Worm (Caenorhabditis elegans) whole organism, midembryonic: ENCODE measurements around the gene gnrr-4.

Source experiments
- T22C8.4 ChIP-seq: fragments of 200-800 bp; sonication (Bioruptor generic); IDR thresholded peaks from 2 replicates; pipeline ENCODE4 v1.3.6; 2022; ENCODE audit warnings: missing genetic modification characterization, missing compliant biosample characterization
- cog-1 ChIP-seq: sonication (generic microtip); optimal IDR thresholded peaks from 2 replicates; lab custom pipeline; 2016; ENCODE audit warnings: missing genetic modification characterization, missing compliant biosample characterization
- flt-1 ChIP-seq: fragments of 200-800 bp; sonication (Bioruptor generic); IDR thresholded peaks from 2 replicates; pipeline ENCODE4 v1.3.6; 2022; ENCODE audit warnings: missing genetic modification characterization, missing compliant biosample characterization
- klf-2 ChIP-seq: fragments of 200-800 bp; sonication (Bioruptor generic); conservative IDR thresholded peaks from 2 replicates; pipeline ENCODE4 v1.3.6; 2022; ENCODE audit warnings: missing genetic modification reagents, missing genetic modification characterization, missing compliant biosample characterization
- med-1 ChIP-seq: sonication (generic microtip); optimal IDR thresholded peaks from 2 replicates; lab custom pipeline; 2017; ENCODE audit warnings: missing genetic modification characterization, mild to moderate bottlenecking, missing compliant biosample characterization, antibody characterized with exemption, missing genetic modification reagents; ENCODE audit not compliant: insufficient read depth
- ref-1 ChIP-seq: fragments of 200-800 bp; sonication (Bioruptor generic); conservative IDR thresholded peaks from 2 replicates; pipeline ENCODE4 v1.3.6; 2022; ENCODE audit warnings: missing genetic modification reagents, missing genetic modification characterization, missing compliant biosample characterization
- tab-1 ChIP-seq: fragments of 200-800 bp; sonication (Bioruptor generic); IDR thresholded peaks from 2 replicates; pipeline ENCODE4 v1.3.6; 2022; ENCODE audit warnings: missing genetic modification characterization, missing compliant biosample characterization
- ztf-23 ChIP-seq: fragments of 200-800 bp; sonication (Bioruptor generic); IDR thresholded peaks from 2 replicates; pipeline ENCODE4 v1.3.6; 2022; ENCODE audit warnings: missing genetic modification reagents, missing genetic modification characterization, missing compliant biosample characterization
- ztf-29 ChIP-seq: fragments of 200-800 bp; sonication (Bioruptor generic); IDR thresholded peaks from 2 replicates; pipeline ENCODE4 v1.3.6; 2022; ENCODE audit warnings: missing genetic modification reagents, missing genetic modification characterization, missing compliant biosample characterization

gnrr-4 gene

DNA sequence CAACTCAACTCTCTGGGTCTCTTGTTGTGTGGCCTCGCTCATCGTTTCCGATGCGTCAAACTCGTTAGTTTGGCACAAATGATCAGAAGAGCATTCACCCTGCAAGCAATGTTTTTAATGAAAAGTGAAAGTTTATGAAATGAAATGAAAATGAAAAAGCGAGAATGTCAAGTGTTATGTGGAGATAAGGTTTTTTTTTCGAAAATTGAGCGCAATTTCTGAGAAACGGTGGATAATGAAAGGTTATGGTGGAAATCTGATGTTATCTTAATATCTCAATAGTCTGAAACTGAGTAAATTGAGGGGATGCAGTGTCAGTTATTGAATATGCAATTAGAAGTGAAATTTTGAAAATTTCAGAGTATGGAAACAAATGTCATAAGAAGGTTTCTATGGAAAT lies at the start of gene gnrr-4:
Gene gnrr-4, minus strand, starts transcription at position 101 of the 400 bp plus-strand sequence.
- no peak for TF ChIP-seq ztf-23 (GFP tag; lab: Robert Waterston, UW)
- TF ChIP-seq ref-1, result no peak
- no peak for TF ChIP-seq cog-1
- no peak for TF ChIP-seq med-1 (GFP tag; lab: Kevin White, UChicago)
- TF ChIP-seq tab-1, result no peak
- TF ChIP-seq klf-2 (GFP tag; lab: Robert Waterston, UW), result no peak
- TF ChIP-seq T22C8.4, result no peak
- TF ChIP-seq flt-1 (GFP tag; lab: Robert Waterston, UW), result no peak
- no peak for TF ChIP-seq ztf-29 (GFP tag; lab: Robert Waterston, UW)

DNA sequence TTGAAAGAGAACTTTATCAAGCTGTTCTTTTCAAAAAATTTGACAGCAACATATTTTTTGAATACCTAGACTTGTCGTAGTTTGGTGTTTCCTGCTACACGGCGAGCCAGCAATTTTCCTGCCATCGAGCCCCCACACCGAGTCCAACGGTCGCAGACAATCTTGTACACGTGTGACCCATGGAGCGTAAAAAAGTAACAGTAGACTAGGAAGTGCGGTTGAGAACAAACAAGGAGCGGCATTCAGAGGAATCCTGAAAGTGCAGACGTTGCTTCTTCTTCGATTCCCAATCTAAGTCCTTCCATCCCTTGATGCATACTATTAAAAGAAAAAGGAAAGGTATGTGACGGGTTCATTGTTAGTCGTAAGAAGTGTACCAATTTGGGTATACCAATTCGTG lies 47.8 kb upstream of the gnrr-4 start, which contains the start of gene twnk-1:
Gene twnk-1, plus strand, starts transcription at position 301 of the 400 bp plus-strand sequence.
- TF ChIP-seq klf-2 (GFP tag; lab: Robert Waterston, UW) (no peak), tab-1 (no peak), T22C8.4 (no peak), cog-1 (no peak), flt-1 (GFP tag; lab: Robert Waterston, UW) (no peak), ztf-29 (GFP tag; lab: Robert Waterston, UW) (no peak), ztf-23 (GFP tag; lab: Robert Waterston, UW) (no peak), ref-1 (no peak), med-1 (GFP tag; lab: Kevin White, UChicago) (no peak)

DNA sequence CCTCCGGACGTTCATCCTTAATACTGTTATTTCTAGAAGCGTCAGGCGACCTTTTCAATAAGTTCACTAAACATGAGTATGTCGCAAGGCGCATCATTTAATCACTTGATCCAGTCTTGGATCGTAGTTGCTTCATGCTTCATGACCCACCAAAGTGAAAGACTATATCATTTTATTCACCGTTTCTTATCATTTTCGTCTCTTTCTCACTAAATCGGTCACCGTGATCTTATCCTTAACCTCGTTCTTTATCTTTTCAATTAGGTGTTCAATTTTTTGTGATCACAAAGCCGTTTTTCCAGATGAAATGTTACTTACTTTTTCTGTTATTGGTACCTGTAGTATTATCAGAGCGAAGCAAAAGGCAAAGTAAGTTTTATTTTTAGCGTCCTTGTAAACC lies 44.8 kb upstream of the gnrr-4 start, which contains the start of gene F46G11.2:
Gene F46G11.2, plus strand, starts transcription at position 301 of the 400 bp plus-strand sequence.
- TF ChIP-seq tab-1, result no peak
- no peak for TF ChIP-seq ztf-23 (GFP tag; lab: Robert Waterston, UW)

DNA sequence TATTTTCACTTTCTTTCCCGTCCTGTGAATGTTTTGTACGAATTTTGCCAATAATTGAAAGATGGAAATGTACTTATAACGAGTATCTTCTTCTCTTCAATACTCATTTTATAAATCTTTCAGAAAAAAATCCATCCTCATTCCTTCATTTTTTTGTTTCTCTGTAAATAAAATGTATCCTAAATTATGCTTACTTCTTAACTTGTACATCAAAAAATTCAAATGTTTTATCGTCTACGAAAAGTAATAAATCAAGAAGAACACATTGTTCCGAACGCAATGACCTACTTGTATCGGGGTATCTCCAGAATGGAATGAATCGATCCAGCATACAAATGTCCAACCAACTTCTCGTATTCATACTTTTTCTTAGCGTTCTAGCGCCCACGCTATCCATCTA lies 43.1 kb upstream of the gnrr-4 start, which contains the start of gene F46G11.6:
Gene F46G11.6, plus strand, starts transcription at position 301 of the 400 bp plus-strand sequence.
- TF ChIP-seq klf-2 (GFP tag; lab: Robert Waterston, UW), result no peak
- TF ChIP-seq ref-1, result no peak
- no peak for TF ChIP-seq T22C8.4
- no peak for TF ChIP-seq ztf-23 (GFP tag; lab: Robert Waterston, UW)
- TF ChIP-seq ztf-29 (GFP tag; lab: Robert Waterston, UW), result no peak
- TF ChIP-seq flt-1 (GFP tag; lab: Robert Waterston, UW), result no peak
- TF ChIP-seq tab-1, result no peak
- TF ChIP-seq med-1 (GFP tag; lab: Kevin White, UChicago), result no peak
- no peak for TF ChIP-seq cog-1

DNA sequence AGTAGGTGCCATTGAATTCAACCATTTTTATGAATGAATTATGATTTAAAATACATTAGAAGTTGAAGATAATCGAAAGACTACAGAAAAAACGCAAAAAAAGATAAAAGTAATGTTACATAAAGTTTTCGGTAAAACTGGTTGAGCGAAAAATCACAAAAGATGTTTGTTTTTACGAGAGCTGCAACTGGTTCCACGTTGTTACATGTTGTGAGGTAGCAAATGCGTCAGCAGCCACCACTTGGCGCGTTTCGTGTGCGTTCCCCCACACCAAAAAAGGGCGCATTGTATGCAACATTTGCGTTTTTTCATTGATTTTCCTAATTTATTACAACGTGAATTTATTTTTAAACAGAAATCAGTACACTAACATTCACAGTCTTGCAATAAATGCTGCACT lies 39.0 kb upstream of the gnrr-4 start, which contains the start of gene gakh-1:
Gene gakh-1, plus strand, starts transcription at position 347 of the 400 bp plus-strand sequence.
- no peak for TF ChIP-seq ztf-23 (GFP tag; lab: Robert Waterston, UW)

DNA sequence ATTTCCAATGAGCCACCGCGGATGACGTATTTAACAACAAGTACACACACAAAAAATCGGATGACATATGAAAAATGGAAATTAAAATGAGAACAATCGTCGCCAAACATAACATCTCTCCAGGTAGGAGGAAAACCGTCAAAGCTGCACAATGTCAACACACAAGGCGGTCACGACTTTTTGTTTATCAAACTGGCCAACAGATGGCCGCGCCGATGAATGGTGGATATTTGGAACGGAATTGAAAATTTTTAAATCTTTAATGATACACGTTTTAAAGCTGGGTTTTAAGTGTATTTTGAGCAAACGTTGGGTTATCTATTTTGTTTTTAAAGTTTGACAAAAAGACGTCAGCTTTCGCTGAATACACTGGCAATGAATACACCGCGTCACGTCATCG lies 38.2 kb upstream of the gnrr-4 start:
- no peak for TF ChIP-seq ref-1
- TF ChIP-seq tab-1, result no peak
- TF ChIP-seq T22C8.4, result no peak
- TF ChIP-seq flt-1 (GFP tag; lab: Robert Waterston, UW), result no peak
- TF ChIP-seq ztf-23 (GFP tag; lab: Robert Waterston, UW), result no peak
- no peak for TF ChIP-seq cog-1
- no peak for TF ChIP-seq ztf-29 (GFP tag; lab: Robert Waterston, UW)
- TF ChIP-seq med-1 (GFP tag; lab: Kevin White, UChicago), result no peak

DNA sequence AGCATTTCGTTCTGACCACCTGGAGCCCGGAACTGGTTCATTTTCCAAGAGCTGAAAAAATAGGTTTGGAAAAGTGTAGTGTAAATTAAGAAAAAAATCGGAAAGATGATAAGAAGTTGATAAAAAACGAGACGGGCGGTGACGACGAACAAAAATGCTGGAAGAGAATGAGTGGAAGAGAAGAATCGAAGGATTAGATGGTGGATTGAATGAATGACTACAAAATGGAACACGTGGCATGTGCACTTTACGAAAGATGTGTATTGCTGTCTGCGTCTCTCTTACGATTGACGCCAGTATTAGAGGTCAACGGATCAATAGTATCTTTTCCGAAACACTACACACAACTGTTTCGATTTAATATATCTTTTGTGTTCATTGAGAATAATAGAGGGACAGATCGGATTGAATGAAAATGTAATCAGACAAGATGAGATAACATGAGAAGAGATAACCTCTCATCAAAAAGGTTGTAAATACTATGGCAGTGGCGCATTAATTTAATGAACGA lies 37.6 kb upstream of the gnrr-4 start, which contains the start of gene sft-4:
Gene sft-4, minus strand, starts transcription at position 51 of the 511 bp plus-strand sequence.
- peak; percentile 62 for TF ChIP-seq cog-1
- no peak for TF ChIP-seq flt-1 (GFP tag; lab: Robert Waterston, UW)
- 0 out of 2 replicates have a peak, but pooled peaks have one; percentile 6 for TF ChIP-seq T22C8.4

DNA sequence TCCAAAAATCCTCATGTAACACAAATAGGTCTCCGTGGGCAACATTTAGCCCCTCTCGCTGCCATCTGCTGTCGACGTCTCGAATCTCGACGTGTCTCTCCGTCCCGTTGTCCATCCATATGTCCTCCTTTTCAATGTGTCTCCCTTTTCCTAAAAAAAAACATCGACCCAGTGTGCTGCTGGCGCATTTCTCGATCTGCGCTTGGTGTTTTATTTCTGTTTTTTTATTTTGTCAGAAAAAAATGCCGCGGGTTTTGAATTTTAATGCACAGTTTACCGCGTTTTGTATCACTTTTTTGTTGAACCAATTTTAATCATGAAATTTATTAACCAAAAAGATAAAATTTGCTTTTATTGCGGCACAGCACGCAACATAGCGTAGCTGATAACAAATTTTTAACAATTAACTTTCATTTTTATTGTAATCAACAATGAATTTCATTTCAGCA lies 32.7 kb upstream of the gnrr-4 start:
- TF ChIP-seq ztf-23 (GFP tag; lab: Robert Waterston, UW) (0 out of 2 replicates have a peak, but pooled peaks have one; percentile 42), tab-1 (peak; percentile 72; the same call in 1 of the 2 replicates), ztf-29 (GFP tag; lab: Robert Waterston, UW) (no peak), cog-1 (peak; percentile 35), T22C8.4 (no peak)

DNA sequence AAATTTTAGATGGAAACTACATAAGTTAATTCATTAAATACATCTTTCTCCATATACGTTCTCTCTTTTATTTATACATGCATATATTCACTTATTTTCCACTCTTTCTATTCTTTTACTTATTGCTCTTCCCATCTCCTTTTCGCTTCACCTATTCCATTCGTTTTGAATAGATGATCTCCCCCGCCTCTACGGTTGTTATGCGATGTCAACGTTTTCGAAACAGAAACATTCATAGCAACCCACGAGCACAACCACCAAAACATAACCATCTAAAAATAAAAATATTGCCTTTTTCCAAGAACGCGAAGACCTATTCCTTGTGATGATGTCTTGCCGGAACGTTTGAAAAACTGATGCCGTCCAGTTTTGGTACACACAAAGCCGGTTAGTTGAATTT lies 30.4 kb upstream of the gnrr-4 start, which contains the start of gene sym-3:
Gene sym-3, plus strand, starts transcription at position 301 of the 400 bp plus-strand sequence.
- TF ChIP-seq med-1 (GFP tag; lab: Kevin White, UChicago), result no peak
- no peak for TF ChIP-seq klf-2 (GFP tag; lab: Robert Waterston, UW)
- no peak for TF ChIP-seq ztf-23 (GFP tag; lab: Robert Waterston, UW)

DNA sequence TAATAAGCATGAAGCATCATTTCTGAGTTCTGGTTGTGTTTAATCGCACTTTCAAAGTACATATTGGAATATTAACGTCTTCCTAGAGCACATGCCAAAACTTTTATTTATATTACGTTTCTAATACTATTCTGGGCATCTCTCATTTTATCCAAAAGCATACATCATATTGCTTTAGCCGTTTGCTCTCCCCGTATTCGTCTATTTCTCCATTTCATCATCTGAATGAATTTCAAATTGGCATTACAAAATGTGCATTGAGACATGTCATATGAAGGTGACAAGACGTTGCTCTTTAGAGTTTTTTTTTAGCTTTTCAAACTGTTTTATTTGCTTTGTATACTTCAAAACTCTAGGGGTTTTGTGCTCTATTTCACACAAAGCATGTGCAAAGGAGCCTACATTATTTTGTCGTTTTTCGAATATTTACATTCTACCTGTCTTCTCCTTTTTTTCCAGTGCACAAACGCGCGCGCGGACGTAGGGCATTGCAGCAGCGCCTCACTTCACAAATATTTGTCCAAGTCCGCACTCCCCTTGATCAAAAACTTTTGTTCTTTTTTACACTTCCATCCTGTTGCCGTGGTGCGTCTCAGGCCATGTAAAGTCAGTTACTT lies 29.5 kb upstream of the gnrr-4 start:
- no peak for TF ChIP-seq T22C8.4
- TF ChIP-seq cog-1, result no peak
- TF ChIP-seq klf-2 (GFP tag; lab: Robert Waterston, UW), result no peak
- no peak for TF ChIP-seq ztf-23 (GFP tag; lab: Robert Waterston, UW)
- no peak for TF ChIP-seq ztf-29 (GFP tag; lab: Robert Waterston, UW)
- no peak for TF ChIP-seq flt-1 (GFP tag; lab: Robert Waterston, UW)
- no peak for TF ChIP-seq med-1 (GFP tag; lab: Kevin White, UChicago)
- no peak for TF ChIP-seq tab-1
- no peak for TF ChIP-seq ref-1
